Worm (Caenorhabditis elegans): ENCODE data around the gene C35D10.5.

ce11 chrIII:4895313-4895712, 33.2 kb downstream of the C35D10.5 start:
- TF ChIP-seq ceh-43 (GFP tag; optimal IDR thresholded peaks at IDR 0.05) (no peak), unc-39 (tag; optimal IDR thresholded peaks at IDR 0.05) (no peak), mab-5 (tag; optimal IDR thresholded peaks at IDR 0.05) (no peak), snpc-4 (tag; optimal IDR thresholded peaks at IDR 0.05) (no peak), ztf-11 (tag; optimal IDR thresholded peaks at IDR 0.05) (no peak), cnd-1 (tag; optimal IDR thresholded peaks at IDR 0.05) (no peak), nhr-237 (tag; optimal IDR thresholded peaks at IDR 0.05) (no peak), blmp-1 (tag; optimal IDR thresholded peaks at IDR 0.05) (no peak), pha-4 (tag; optimal IDR thresholded peaks at IDR 0.05) (no peak), unc-62 (GFP tag; optimal IDR thresholded peaks at IDR 0.05) (no peak)

Measured in whole organism, mixed stage, embryonic.